Fruit fly (Drosophila melanogaster): Measurements from ENCODE around the gene primo-1.

- TF ChIP-seq CG12768 (GFP tag; optimal IDR thresholded peaks at IDR 0.05) = no peak
- TF ChIP-seq Mnt (GFP tag; optimal IDR thresholded peaks at IDR 0.05) = no peak
- no peak for TF ChIP-seq bab1 (GFP tag; optimal IDR thresholded peaks at IDR 0.05)
- TF ChIP-seq CG5204 (GFP tag; optimal IDR thresholded peaks at IDR 0.05) = no peak
- TF ChIP-seq Clk (GFP tag; optimal IDR thresholded peaks at IDR 0.05) = no peak
- no peak for TF ChIP-seq kay (GFP tag; ENCODE audit: borderline replicate concordance)
- TF ChIP-seq toe (GFP tag; optimal IDR thresholded peaks at IDR 0.05) = no peak
- no peak for TF ChIP-seq CG11617 (GFP tag; optimal IDR thresholded peaks at IDR 0.05)
These were observed 10.4 kb upstream of the primo-1 start for dm6 chr3R:13721998-13722397.

Data from whole organism, adult.